Worm (Caenorhabditis elegans) whole organism, late embryonic: ENCODE data around the gene ZK381.2.

ENCODE experiments used
- F13H6.1 ChIP-seq: sonication (generic microtip); optimal IDR thresholded peaks from 2 replicates; lab custom pipeline; 2016; ENCODE audit warnings: missing genetic modification characterization, missing compliant biosample characterization
- ceh-45 ChIP-seq: fragments of 200-800 bp; sonication (Bioruptor generic); IDR thresholded peaks from 2 replicates; pipeline ENCODE4 v1.3.6; 2022; ENCODE audit warnings: missing genetic modification reagents, missing genetic modification characterization, missing compliant biosample characterization
- fkh-10 ChIP-seq: fragments of 150-350 bp; optimal IDR thresholded peaks from 2 replicates; lab custom pipeline; 2014; ENCODE audit warnings: missing biosample characterization, missing genetic modification reagents, missing genetic modification characterization
- fkh-6 ChIP-seq: sonication (generic microtip); optimal IDR thresholded peaks from 2 replicates; lab custom pipeline; 2016; ENCODE audit warnings: missing genetic modification characterization, missing compliant biosample characterization
- nfya-1 ChIP-seq: sonication (generic microtip); optimal IDR thresholded peaks from 2 replicates; lab custom pipeline; 2017; ENCODE audit warnings: missing genetic modification characterization, mild to moderate bottlenecking, missing compliant biosample characterization, antibody characterized with exemption, moderate library complexity
- nhr-11 ChIP-seq: fragments of 150-350 bp; optimal IDR thresholded peaks from 2 replicates; lab custom pipeline; 2014; ENCODE audit warnings: missing biosample characterization, missing genetic modification characterization
- nhr-232 ChIP-seq: sonication (generic microtip); optimal IDR thresholded peaks from 2 replicates; lab custom pipeline; 2016; ENCODE audit warnings: missing genetic modification characterization, missing compliant biosample characterization
- odd-2 ChIP-seq: sonication (generic microtip); optimal IDR thresholded peaks from 2 replicates; lab custom pipeline; 2017; ENCODE audit warnings: antibody characterized with exemption, mild to moderate bottlenecking, missing genetic modification characterization, missing compliant biosample characterization
- pha-4 ChIP-seq: fragments of 150-350 bp; optimal IDR thresholded peaks from 2 replicates; lab custom pipeline; 2018; ENCODE audit warnings: missing biosample characterization, missing genetic modification reagents, missing genetic modification characterization
- unc-86 ChIP-seq: sonication (generic microtip); optimal IDR thresholded peaks from 2 replicates; lab custom pipeline; 2016; ENCODE audit warnings: missing genetic modification characterization, missing compliant biosample characterization

- TF ChIP-seq fkh-10 (GFP tag; lab: Kevin White, UChicago) (no peak), nhr-11 (tag; lab: Kevin White, UChicago) (no peak), nhr-232 (tag; lab: Kevin White, UChicago) (no peak), F13H6.1 (tag; lab: Kevin White, UChicago) (no peak), odd-2 (tag; lab: Kevin White, UChicago) (no peak), ceh-45 (no peak), pha-4 (no peak), unc-86 (no peak), fkh-6 (tag; lab: Kevin White, UChicago) (no peak), nfya-1 (tag; lab: Kevin White, UChicago) (peak; percentile 50)
Observed at ce11 chrIV:6958696-6959095, 6.6 kb upstream of the ZK381.2 start.
